Fruit fly (Drosophila melanogaster) whole organism: ENCODE measurements around the gene CG42724.

ENCODE experiments used
- EcR ChIP-seq, 2 experiments: fragments of >200 bp; optimal IDR thresholded peaks; 2 replicates each; lab custom pipeline; 2017; ENCODE audit warnings: missing biosample characterization in 2 of 2, missing genetic modification characterization in 2 of 2, missing genetic modification reagents in 2 of 2
- pan ChIP-seq: fragments of >200 bp; optimal IDR thresholded peaks from 2 replicates; lab custom pipeline; 2017
- usp ChIP-seq: fragments of >200 bp; optimal IDR thresholded peaks from 2 replicates; lab custom pipeline; 2017; ENCODE audit warnings: missing biosample characterization, missing genetic modification characterization, mixed read lengths

DNA sequence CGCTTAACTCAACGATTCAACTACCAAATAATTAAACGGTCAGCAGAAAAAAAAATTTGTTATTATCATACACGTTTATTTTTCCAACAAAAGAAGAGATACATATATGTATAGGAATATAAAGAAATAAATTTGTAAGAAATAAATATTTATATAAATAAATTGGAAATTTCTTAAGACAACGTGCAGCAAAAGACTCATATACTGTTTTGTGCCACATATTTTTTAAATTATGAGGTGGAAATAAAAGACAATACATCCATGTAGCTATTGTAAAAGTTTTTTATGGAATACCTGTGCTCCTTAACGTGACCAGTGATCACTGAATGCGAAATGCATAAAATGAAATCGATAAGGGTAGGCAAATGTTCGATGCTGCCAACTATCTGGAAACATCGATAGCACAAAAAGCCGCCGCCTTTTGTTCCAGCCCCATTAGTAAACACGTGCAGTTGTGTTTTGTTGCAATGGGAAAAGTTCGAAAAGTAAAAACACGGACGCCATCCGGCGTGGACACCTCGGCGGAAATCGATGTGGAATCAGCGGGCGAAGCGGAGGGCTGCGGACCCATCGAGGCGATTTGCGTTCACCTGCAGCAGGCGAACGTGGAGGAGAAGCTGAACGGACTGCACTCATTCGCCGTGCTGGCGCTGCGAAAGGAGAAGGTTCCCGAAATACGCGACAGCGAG is 606 bp upstream of the CG42724 start, which contains the start of gene CG10286:
- TF ChIP-seq pan (lab: Kevin White, UChicago) (no peak), EcR (GFP tag; optimal IDR thresholded peaks at IDR 0.05; lab: Kevin White, UChicago) (no peak), usp (GFP tag; lab: Kevin White, UChicago) (no peak)
